Worm (Caenorhabditis elegans) whole organism, late embryonic: ENCODE data around the gene Y50D4B.6.

Experiments used
- C08G9.2 ChIP-seq: sonication (generic microtip); optimal IDR thresholded peaks from 2 replicates; lab custom pipeline; 2016; ENCODE audit warnings: mild to moderate bottlenecking, missing genetic modification characterization, moderate library complexity, missing compliant biosample characterization
- K09A11.1 ChIP-seq: sonication (generic microtip); optimal IDR thresholded peaks from 2 replicates; lab custom pipeline; 2017; ENCODE audit warnings: antibody characterized with exemption, mild to moderate bottlenecking, missing genetic modification characterization, missing compliant biosample characterization; ENCODE audit not compliant: insufficient read depth
- ceh-2 ChIP-seq: sonication (generic microtip); optimal IDR thresholded peaks from 2 replicates; lab custom pipeline; 2016; ENCODE audit warnings: missing genotype, missing genetic modification characterization, missing compliant biosample characterization
- ceh-48 ChIP-seq: sonication (generic microtip); optimal IDR thresholded peaks from 2 replicates; lab custom pipeline; 2016; ENCODE audit warnings: missing genetic modification characterization, inconsistent platforms, missing compliant biosample characterization
- dve-1 ChIP-seq: sonication (generic microtip); optimal IDR thresholded peaks from 2 replicates; lab custom pipeline; 2017; ENCODE audit warnings: antibody characterized with exemption, mild to moderate bottlenecking, missing genetic modification characterization, missing compliant biosample characterization
- ets-4 ChIP-seq: sonication (generic microtip); optimal IDR thresholded peaks from 2 replicates; lab custom pipeline; 2016; ENCODE audit warnings: missing genetic modification characterization, missing compliant biosample characterization
- madf-2 ChIP-seq: sonication (generic microtip); optimal IDR thresholded peaks from 2 replicates; lab custom pipeline; 2017; ENCODE audit warnings: missing genetic modification characterization, missing compliant biosample characterization
- pqm-1 ChIP-seq: sonication (generic microtip); optimal IDR thresholded peaks from 2 replicates; lab custom pipeline; 2016; ENCODE audit warnings: missing genetic modification characterization, missing compliant biosample characterization
- ref-2 ChIP-seq: sonication (generic microtip); optimal IDR thresholded peaks from 2 replicates; lab custom pipeline; 2016; ENCODE audit warnings: missing genetic modification characterization, missing compliant biosample characterization
- tbx-2 ChIP-seq: sonication (generic microtip); optimal IDR thresholded peaks from 2 replicates; lab custom pipeline; 2016; ENCODE audit warnings: missing genetic modification characterization, missing compliant biosample characterization
- unc-55 ChIP-seq: sonication (generic microtip); optimal IDR thresholded peaks from 2 replicates; lab custom pipeline; 2017; ENCODE audit warnings: missing biosample characterization, missing genetic modification reagents, missing genetic modification characterization

- no peak for TF ChIP-seq ets-4 (tag; lab: Kevin White, UChicago)
- TF ChIP-seq dve-1 (tag; lab: Kevin White, UChicago): peak; percentile 86
- no peak for TF ChIP-seq C08G9.2 (tag; lab: Kevin White, UChicago)
- no peak for TF ChIP-seq ceh-2 (tag; lab: Kevin White, UChicago)
- TF ChIP-seq ref-2 (tag; lab: Kevin White, UChicago): no peak
- TF ChIP-seq tbx-2: no peak
- no peak for TF ChIP-seq pqm-1 (tag; lab: Kevin White, UChicago)
- TF ChIP-seq madf-2 (tag; lab: Kevin White, UChicago): no peak
- no peak for TF ChIP-seq ceh-48 (tag; lab: Kevin White, UChicago)
- TF ChIP-seq K09A11.1: no peak
- TF ChIP-seq unc-55: no peak
Observed at ce11 chrV:1052559-1053064, 31.5 kb upstream of the Y50D4B.6 start, which contains the start of gene K10C9.4.
